Worm (Caenorhabditis elegans) whole organism, early embryonic: ENCODE measurements around the gene T16G1.4.

Source experiments
- B0310.2 ChIP-seq: sonication (generic microtip); optimal IDR thresholded peaks from 2 replicates; lab custom pipeline; 2016; ENCODE audit warnings: mild to moderate bottlenecking, missing genetic modification characterization, missing compliant biosample characterization
- F13C5.2 ChIP-seq: sonication (generic microtip); optimal IDR thresholded peaks from 2 replicates; lab custom pipeline; 2017; ENCODE audit warnings: mild to moderate bottlenecking, missing genetic modification characterization, inconsistent platforms, missing compliant biosample characterization
- aly-1 ChIP-seq: sonication (generic microtip); optimal IDR thresholded peaks from 2 replicates; lab custom pipeline; 2016; ENCODE audit warnings: missing genetic modification characterization, missing compliant biosample characterization
- ama-1 ChIP-seq: fragments of 150-350 bp; optimal IDR thresholded peaks from 2 replicates; lab custom pipeline; 2014
- ceh-13 ChIP-seq: fragments of 200-800 bp; sonication (Bioruptor generic); optimal IDR thresholded peaks from 2 replicates; lab custom pipeline; 2018; ENCODE audit warnings: mild to moderate bottlenecking, missing genetic modification characterization, missing compliant biosample characterization
- ceh-36 ChIP-seq: sonication (generic microtip); optimal IDR thresholded peaks from 2 replicates; lab custom pipeline; 2016; ENCODE audit warnings: missing genetic modification characterization, inconsistent platforms, missing compliant biosample characterization
- ets-7 ChIP-seq: sonication (generic microtip); optimal IDR thresholded peaks from 2 replicates; lab custom pipeline; 2016; ENCODE audit warnings: missing genotype, missing genetic modification characterization, missing compliant biosample characterization
- flt-1 ChIP-seq: fragments of 200-800 bp; sonication (Bioruptor generic); IDR thresholded peaks from 2 replicates; pipeline ENCODE4 v1.3.6; 2022; ENCODE audit warnings: missing genetic modification characterization, missing compliant biosample characterization
- hmbx-1 ChIP-seq: sonication (generic microtip); optimal IDR thresholded peaks from 2 replicates; lab custom pipeline; 2016; ENCODE audit warnings: mild to moderate bottlenecking, missing genetic modification characterization, missing compliant biosample characterization
- hmg-4 ChIP-seq: fragments of 200-800 bp; sonication (Bioruptor generic); optimal IDR thresholded peaks from 2 replicates; lab custom pipeline; 2018; ENCODE audit warnings: mild to moderate bottlenecking, missing genetic modification characterization, missing compliant biosample characterization
- hnd-1 ChIP-seq: sonication (generic microtip); optimal IDR thresholded peaks from 2 replicates; lab custom pipeline; 2016; ENCODE audit warnings: missing genetic modification characterization, missing compliant biosample characterization
- pes-1 ChIP-seq: fragments of 200-800 bp; sonication (Bioruptor generic); IDR thresholded peaks from 2 replicates; pipeline ENCODE4 v1.3.6; 2022; ENCODE audit warnings: missing genetic modification reagents, missing genetic modification characterization, missing compliant biosample characterization
- scrt-1 ChIP-seq: fragments of 200-800 bp; sonication (Bioruptor generic); IDR thresholded peaks from 2 replicates; pipeline ENCODE4 v1.3.6; 2022; ENCODE audit warnings: missing genetic modification characterization, missing compliant biosample characterization
- sea-1 ChIP-seq: fragments of 200-800 bp; sonication (Bioruptor generic); conservative IDR thresholded peaks from 2 replicates; pipeline ENCODE4 v1.3.6; 2022; ENCODE audit warnings: missing genetic modification characterization, missing compliant biosample characterization
- tbx-11 ChIP-seq: fragments of 200-800 bp; sonication (Bioruptor generic); IDR thresholded peaks from 2 replicates; pipeline ENCODE4 v1.3.6; 2022; ENCODE audit warnings: missing genetic modification characterization, missing compliant biosample characterization
- tbx-37 ChIP-seq: fragments of 200-800 bp; sonication (Bioruptor generic); conservative IDR thresholded peaks from 2 replicates; pipeline ENCODE4 v1.3.6; 2022; ENCODE audit warnings: missing genetic modification reagents, missing genetic modification characterization, missing compliant biosample characterization
- tra-4 ChIP-seq: sonication (generic microtip); optimal IDR thresholded peaks from 2 replicates; lab custom pipeline; 2017; ENCODE audit warnings: missing genetic modification characterization, missing compliant biosample characterization

T16G1.4 gene

ce11 chrV:12967925-12968327 is 26.3 kb upstream of the T16G1.4 start, which contains the start of gene R186.8:
Gene R186.8, minus strand, starts transcription at chrV:12967982.
- peak; percentile 13 for TF ChIP-seq F13C5.2 (tag; lab: Kevin White, UChicago)
- 0 out of 2 replicates have a peak, but pooled peaks have one; percentile 28 for TF ChIP-seq tbx-37 (GFP tag; lab: Robert Waterston, UW)

- no peak for TF ChIP-seq ets-7 (tag; lab: Kevin White, UChicago)
These were observed 25.5 kb upstream of the T16G1.4 start, which contains the start of gene R186.3 for ce11 chrV:12967110-12967509. Gene R186.3, minus strand, starts transcription at chrV:12967210.

ce11 chrV:12964076-12964475 is 22.4 kb upstream of the T16G1.4 start, which contains the start of gene srd-35:
Gene srd-35, plus strand, starts transcription at chrV:12964376.
- no peak for TF ChIP-seq tbx-37 (GFP tag; lab: Robert Waterston, UW)
- TF ChIP-seq ceh-36 (tag; lab: Kevin White, UChicago) = no peak
- TF ChIP-seq ceh-13 = no peak
- TF ChIP-seq hmbx-1 = no peak
- TF ChIP-seq tbx-11 (GFP tag; lab: Robert Waterston, UW) = no peak
- no peak for TF ChIP-seq hmg-4
- no peak for TF ChIP-seq sea-1 (GFP tag; lab: Robert Waterston, UW)
- TF ChIP-seq tra-4 (tag; lab: Kevin White, UChicago) = no peak
- no peak for TF ChIP-seq pes-1 (GFP tag; lab: Robert Waterston, UW)
- TF ChIP-seq B0310.2 (tag; lab: Kevin White, UChicago) = no peak
- no peak for TF ChIP-seq hnd-1 (tag; lab: Kevin White, UChicago)
- no peak for TF ChIP-seq ets-7 (tag; lab: Kevin White, UChicago)
- no peak for TF ChIP-seq aly-1
- no peak for TF ChIP-seq F13C5.2 (tag; lab: Kevin White, UChicago)
- TF ChIP-seq ama-1 (lab: Kevin White, UChicago) = no peak
- TF ChIP-seq flt-1 = no peak
- no peak for TF ChIP-seq scrt-1 (GFP tag; lab: Robert Waterston, UW)

- TF ChIP-seq scrt-1 (GFP tag; lab: Robert Waterston, UW) (no peak), hnd-1 (tag; lab: Kevin White, UChicago) (no peak), flt-1 (no peak), ets-7 (tag; lab: Kevin White, UChicago) (no peak), ceh-36 (tag; lab: Kevin White, UChicago) (no peak), ceh-13 (no peak), hmbx-1 (no peak), tbx-37 (GFP tag; lab: Robert Waterston, UW) (no peak), tra-4 (tag; lab: Kevin White, UChicago) (no peak), ama-1 (lab: Kevin White, UChicago) (no peak), tbx-11 (GFP tag; lab: Robert Waterston, UW) (no peak), B0310.2 (tag; lab: Kevin White, UChicago) (no peak), F13C5.2 (tag; lab: Kevin White, UChicago) (no peak), sea-1 (GFP tag; lab: Robert Waterston, UW) (no peak), aly-1 (no peak), pes-1 (GFP tag; lab: Robert Waterston, UW) (no peak), hmg-4 (no peak)
These were observed 21.5 kb upstream of the T16G1.4 start, which contains the start of gene hrg-9 for ce11 chrV:12963192-12963591. Gene hrg-9, minus strand, starts transcription at chrV:12963343.

- TF ChIP-seq ceh-13 (no peak), hmbx-1 (no peak), sea-1 (GFP tag; lab: Robert Waterston, UW) (no peak), ceh-36 (tag; lab: Kevin White, UChicago) (no peak), scrt-1 (GFP tag; lab: Robert Waterston, UW) (no peak), ets-7 (tag; lab: Kevin White, UChicago) (no peak), aly-1 (no peak), tra-4 (tag; lab: Kevin White, UChicago) (no peak), flt-1 (no peak), tbx-37 (GFP tag; lab: Robert Waterston, UW) (no peak), hmg-4 (no peak), F13C5.2 (tag; lab: Kevin White, UChicago) (no peak), pes-1 (GFP tag; lab: Robert Waterston, UW) (no peak), tbx-11 (GFP tag; lab: Robert Waterston, UW) (no peak), B0310.2 (tag; lab: Kevin White, UChicago) (no peak), hnd-1 (tag; lab: Kevin White, UChicago) (no peak), ama-1 (lab: Kevin White, UChicago) (no peak)
These were observed 19.5 kb upstream of the T16G1.4 start, which contains the start of gene mpst-7 for ce11 chrV:12961085-12961560. Gene mpst-7, minus strand, starts transcription at chrV:12961135.

ce11 chrV:12954261-12954660 is 12.6 kb upstream of the T16G1.4 start:
- TF ChIP-seq ama-1 (lab: Kevin White, UChicago) (no peak), ets-7 (tag; lab: Kevin White, UChicago) (no peak), tra-4 (tag; lab: Kevin White, UChicago) (no peak), aly-1 (no peak), tbx-37 (GFP tag; lab: Robert Waterston, UW) (no peak), sea-1 (GFP tag; lab: Robert Waterston, UW) (no peak), B0310.2 (tag; lab: Kevin White, UChicago) (no peak), flt-1 (no peak), ceh-36 (tag; lab: Kevin White, UChicago) (no peak), pes-1 (GFP tag; lab: Robert Waterston, UW) (no peak), ceh-13 (no peak), F13C5.2 (tag; lab: Kevin White, UChicago) (no peak), hmg-4 (no peak), scrt-1 (GFP tag; lab: Robert Waterston, UW) (no peak), hmbx-1 (no peak), hnd-1 (tag; lab: Kevin White, UChicago) (no peak), tbx-11 (GFP tag; lab: Robert Waterston, UW) (no peak)

ce11 chrV:12953702-12954101 is 12.1 kb upstream of the T16G1.4 start, which contains the start of gene eif-3.K:
Gene eif-3.K, plus strand, starts transcription at chrV:12954002.
- TF ChIP-seq hnd-1 (tag; lab: Kevin White, UChicago) (no peak), sea-1 (GFP tag; lab: Robert Waterston, UW) (no peak), ets-7 (tag; lab: Kevin White, UChicago) (no peak), ama-1 (lab: Kevin White, UChicago) (no peak), ceh-36 (tag; lab: Kevin White, UChicago) (no peak), F13C5.2 (tag; lab: Kevin White, UChicago) (no peak), flt-1 (no peak), tra-4 (tag; lab: Kevin White, UChicago) (no peak), scrt-1 (GFP tag; lab: Robert Waterston, UW) (no peak), B0310.2 (tag; lab: Kevin White, UChicago) (no peak), hmbx-1 (no peak), tbx-11 (GFP tag; lab: Robert Waterston, UW) (no peak), ceh-13 (no peak), aly-1 (no peak), tbx-37 (GFP tag; lab: Robert Waterston, UW) (no peak), pes-1 (GFP tag; lab: Robert Waterston, UW) (no peak), hmg-4 (no peak)
